Worm (Caenorhabditis elegans) whole organism, mixed stage, embryonic: Measurements from ENCODE around the gene cox-17.

Experiments
- M03D4.4 ChIP-seq: sonication (generic microtip); optimal IDR thresholded peaks from 2 replicates; lab custom pipeline; 2017; ENCODE audit warnings: mild to moderate bottlenecking, missing genetic modification characterization, missing compliant biosample characterization
- blmp-1 ChIP-seq: fragments of 150-350 bp; optimal IDR thresholded peaks from 2 replicates; lab custom pipeline; 2014; ENCODE audit warnings: missing biosample characterization, missing genetic modification characterization
- ceh-39 ChIP-seq: fragments of 150-350 bp; optimal IDR thresholded peaks from 2 replicates; lab custom pipeline; 2014; ENCODE audit warnings: missing biosample characterization, missing genetic modification characterization
- ceh-43 ChIP-seq: fragments of 200-800 bp; sonication (Bioruptor generic); optimal IDR thresholded peaks from 2 replicates; lab custom pipeline; 2018; ENCODE audit warnings: mild to moderate bottlenecking, missing genetic modification characterization, moderate library complexity, missing compliant biosample characterization
- ceh-83 ChIP-seq: fragments of 200-800 bp; sonication (Bioruptor generic); optimal IDR thresholded peaks from 2 replicates; lab custom pipeline; 2018; ENCODE audit warnings: mild to moderate bottlenecking, missing genetic modification characterization, missing compliant biosample characterization
- ces-1 ChIP-seq: fragments of 150-350 bp; optimal IDR thresholded peaks from 2 replicates; lab custom pipeline; 2014; ENCODE audit warnings: missing biosample characterization, missing genetic modification reagents, missing genetic modification characterization
- cnd-1 ChIP-seq: fragments of 200-800 bp; sonication (Bioruptor generic); optimal IDR thresholded peaks from 2 replicates; lab custom pipeline; 2018; ENCODE audit warnings: mild to moderate bottlenecking, missing genetic modification characterization, missing compliant biosample characterization
- drap-1 ChIP-seq: fragments of 200-800 bp; sonication (Bioruptor generic); optimal IDR thresholded peaks from 3 replicates; lab custom pipeline; 2018; ENCODE audit warnings: mild to moderate bottlenecking, missing genetic modification characterization, missing compliant biosample characterization
- elt-1 ChIP-seq: sonication (generic microtip); optimal IDR thresholded peaks from 2 replicates; lab custom pipeline; 2017; ENCODE audit warnings: missing genetic modification characterization, mild to moderate bottlenecking, missing compliant biosample characterization, antibody characterized with exemption, moderate library complexity, borderline replicate concordance; ENCODE audit not compliant: insufficient read depth
- elt-3 ChIP-seq: fragments of 150-350 bp; optimal IDR thresholded peaks from 2 replicates; lab custom pipeline; 2014; ENCODE audit warnings: missing biosample characterization, missing genetic modification characterization
- flh-1 ChIP-seq: fragments of 200-800 bp; sonication (Bioruptor generic); optimal IDR thresholded peaks from 2 replicates; lab custom pipeline; 2018; ENCODE audit warnings: mild to moderate bottlenecking, missing genetic modification characterization, moderate library complexity, missing compliant biosample characterization
- ham-2 ChIP-seq: fragments of 200-800 bp; sonication (Bioruptor generic); optimal IDR thresholded peaks from 2 replicates; lab custom pipeline; 2018; ENCODE audit warnings: mild to moderate bottlenecking, missing genetic modification characterization, missing compliant biosample characterization
- hlh-1 ChIP-seq: fragments of 150-350 bp; optimal IDR thresholded peaks from 2 replicates; lab custom pipeline; 2014; ENCODE audit warnings: missing biosample characterization, missing genetic modification reagents, missing genetic modification characterization
- lin-13 ChIP-seq: fragments of 150-350 bp; optimal IDR thresholded peaks from 2 replicates; lab custom pipeline; 2014; ENCODE audit warnings: missing biosample characterization, missing genetic modification characterization
- lin-32 ChIP-seq: fragments of 200-800 bp; sonication (Bioruptor generic); optimal IDR thresholded peaks from 2 replicates; lab custom pipeline; 2018; ENCODE audit warnings: mild to moderate bottlenecking, missing genetic modification characterization, missing compliant biosample characterization
- mab-5 ChIP-seq: fragments of 150-350 bp; optimal IDR thresholded peaks from 2 replicates; lab custom pipeline; 2014; ENCODE audit warnings: missing biosample characterization, missing genetic modification characterization
- mep-1 ChIP-seq: fragments of 150-350 bp; optimal IDR thresholded peaks from 2 replicates; lab custom pipeline; 2017; ENCODE audit warnings: missing biosample characterization, missing genetic modification reagents, missing genetic modification characterization, inconsistent platforms
- nhr-12 ChIP-seq: fragments of 150-350 bp; optimal IDR thresholded peaks from 2 replicates; lab custom pipeline; 2014; ENCODE audit warnings: missing biosample characterization, missing genetic modification characterization
- nhr-2 ChIP-seq: fragments of 150-350 bp; optimal IDR thresholded peaks from 2 replicates; lab custom pipeline; 2014; ENCODE audit warnings: missing biosample characterization, missing genetic modification characterization
- nhr-237 ChIP-seq: fragments of 150-350 bp; optimal IDR thresholded peaks from 2 replicates; lab custom pipeline; 2014; ENCODE audit warnings: missing biosample characterization, missing genetic modification characterization
- nhr-28 ChIP-seq: fragments of 150-350 bp; optimal IDR thresholded peaks from 2 replicates; lab custom pipeline; 2014; ENCODE audit warnings: missing biosample characterization, missing genetic modification characterization
- nhr-76 ChIP-seq: sonication (generic microtip); optimal IDR thresholded peaks from 2 replicates; lab custom pipeline; 2017; ENCODE audit warnings: missing biosample characterization, missing genetic modification characterization
- pha-4 ChIP-seq: fragments of 150-350 bp; optimal IDR thresholded peaks from 2 replicates; lab custom pipeline; 2018; ENCODE audit warnings: missing biosample characterization, missing genetic modification reagents, missing genetic modification characterization
- sem-2 ChIP-seq: fragments of 200-800 bp; sonication (Bioruptor generic); optimal IDR thresholded peaks from 2 replicates; lab custom pipeline; 2018; ENCODE audit warnings: mild to moderate bottlenecking, missing genetic modification characterization, missing compliant biosample characterization
- snpc-4 ChIP-seq: fragments of 150-350 bp; optimal IDR thresholded peaks from 2 replicates; lab custom pipeline; 2014; ENCODE audit warnings: missing biosample characterization, missing genetic modification characterization
- sptf-1 ChIP-seq: sonication (generic microtip); optimal IDR thresholded peaks from 2 replicates; lab custom pipeline; 2017; ENCODE audit warnings: mild to moderate bottlenecking, missing genetic modification characterization, moderate library complexity, missing compliant biosample characterization
- tbx-8 ChIP-seq: fragments of 200-800 bp; sonication (Bioruptor generic); optimal IDR thresholded peaks from 2 replicates; lab custom pipeline; 2018; ENCODE audit warnings: mild to moderate bottlenecking, missing genetic modification characterization, moderate library complexity, missing compliant biosample characterization
- unc-39 ChIP-seq: fragments of 150-350 bp; optimal IDR thresholded peaks from 2 replicates; lab custom pipeline; 2014; ENCODE audit warnings: missing biosample characterization, missing genetic modification characterization
- unc-62 ChIP-seq: fragments of 150-350 bp; optimal IDR thresholded peaks from 2 replicates; lab custom pipeline; 2014; ENCODE audit warnings: missing biosample characterization, missing genetic modification reagents, missing genetic modification characterization
- zip-8 ChIP-seq: fragments of 150-350 bp; optimal IDR thresholded peaks from 2 replicates; lab custom pipeline; 2014; ENCODE audit warnings: missing biosample characterization, missing genetic modification characterization
- ztf-11 ChIP-seq: fragments of 150-350 bp; optimal IDR thresholded peaks from 2 replicates; lab custom pipeline; 2014; ENCODE audit warnings: missing biosample characterization, missing genetic modification characterization

cox-17 gene

ce11 chrIII:182080-182479, 8.7 kb upstream of the cox-17 start, which contains the start of gene F40G9.15:
F40G9.15 (plus strand) TSS chrIII:182380.
- TF ChIP-seq mep-1 (tag; lab: Kevin White, UChicago) (no peak), M03D4.4 (tag; lab: Kevin White, UChicago) (no peak), unc-62 (no peak), nhr-28 (no peak), nhr-76 (no peak), drap-1 (GFP tag; lab: Kevin White, UChicago) (no peak), elt-3 (tag; lab: Kevin White, UChicago) (no peak), nhr-237 (tag; lab: Kevin White, UChicago) (no peak), lin-32 (no peak), pha-4 (tag; lab: Kevin White, UChicago) (no peak), flh-1 (no peak), ztf-11 (no peak), snpc-4 (tag; lab: Kevin White, UChicago) (no peak), nhr-12 (tag; lab: Kevin White, UChicago) (no peak)

- TF ChIP-seq mep-1 (tag; lab: Kevin White, UChicago) (no peak), unc-62 (no peak), elt-3 (tag; lab: Kevin White, UChicago) (no peak), nhr-28 (no peak), hlh-1 (no peak), nhr-237 (tag; lab: Kevin White, UChicago) (no peak), ztf-11 (no peak), ceh-43 (GFP tag; lab: Kevin White, UChicago) (no peak), ceh-83 (GFP tag; lab: Kevin White, UChicago) (no peak), sptf-1 (no peak), ham-2 (GFP tag; lab: Kevin White, UChicago) (no peak), unc-39 (tag; lab: Kevin White, UChicago) (no peak), elt-1 (tag; lab: Kevin White, UChicago) (no peak), mab-5 (tag; lab: Kevin White, UChicago) (no peak), nhr-2 (tag; lab: Kevin White, UChicago) (no peak), lin-32 (no peak), drap-1 (GFP tag; lab: Kevin White, UChicago) (no peak), nhr-76 (no peak), cnd-1 (tag; lab: Kevin White, UChicago) (no peak), lin-13 (no peak)
These were observed 7.7 kb upstream of the cox-17 start for ce11 chrIII:183072-183471.

- no peak for TF ChIP-seq flh-1
- peak; percentile 83 for TF ChIP-seq zip-8 (tag; lab: Kevin White, UChicago)
These were observed 6.5 kb upstream of the cox-17 start for ce11 chrIII:184335-184734.

ce11 chrIII:187829-188228, 3.0 kb upstream of the cox-17 start, which contains the start of gene mxl-2:
mxl-2 (minus strand) TSS chrIII:188131.
- TF ChIP-seq drap-1 (GFP tag; lab: Kevin White, UChicago) (no peak), nhr-237 (tag; lab: Kevin White, UChicago) (no peak), sem-2 (no peak), ceh-39 (tag; lab: Kevin White, UChicago) (no peak), tbx-8 (GFP tag; lab: Kevin White, UChicago) (no peak), ztf-11 (no peak), lin-13 (no peak), ham-2 (GFP tag; lab: Kevin White, UChicago) (no peak), blmp-1 (tag; lab: Kevin White, UChicago) (no peak), elt-1 (tag; lab: Kevin White, UChicago) (no peak), lin-32 (no peak), elt-3 (tag; lab: Kevin White, UChicago) (no peak), flh-1 (no peak), unc-39 (tag; lab: Kevin White, UChicago) (no peak), nhr-28 (no peak), pha-4 (tag; lab: Kevin White, UChicago) (no peak), snpc-4 (tag; lab: Kevin White, UChicago) (no peak), nhr-76 (no peak), M03D4.4 (tag; lab: Kevin White, UChicago) (no peak)

ce11 chrIII:188426-188888, 2.3 kb upstream of the cox-17 start, which contains the start of gene ubc-20:
ubc-20 (plus strand) TSS chrIII:188838.
- TF ChIP-seq nhr-237 (tag; lab: Kevin White, UChicago) (peak; percentile 31), blmp-1 (tag; lab: Kevin White, UChicago) (no peak), ceh-39 (tag; lab: Kevin White, UChicago) (peak; percentile 41), snpc-4 (tag; lab: Kevin White, UChicago) (no peak), ces-1 (GFP tag; lab: Kevin White, UChicago) (peak; percentile 2), sem-2 (no peak), sptf-1 (no peak), ceh-43 (GFP tag; lab: Kevin White, UChicago) (no peak)
- TF ChIP-seq, all 35 proteins: peak for 3
